Worm (Caenorhabditis elegans): Measurements from ENCODE around the gene F37C12.18.

- TF ChIP-seq unc-62 (GFP tag; optimal IDR thresholded peaks at IDR 0.05) (no peak), snpc-4 (tag; optimal IDR thresholded peaks at IDR 0.05) (no peak), ces-1 (GFP tag; optimal IDR thresholded peaks at IDR 0.05) (no peak), cnd-1 (tag; optimal IDR thresholded peaks at IDR 0.05) (no peak)
Observed at ce11 chrIII:7229687-7230086, 34.5 kb upstream of the F37C12.18 start, which contains the start of gene R151.8.
